Worm (Caenorhabditis elegans): ENCODE results near the gene M151.7.

The M151.7 gene

DNA sequence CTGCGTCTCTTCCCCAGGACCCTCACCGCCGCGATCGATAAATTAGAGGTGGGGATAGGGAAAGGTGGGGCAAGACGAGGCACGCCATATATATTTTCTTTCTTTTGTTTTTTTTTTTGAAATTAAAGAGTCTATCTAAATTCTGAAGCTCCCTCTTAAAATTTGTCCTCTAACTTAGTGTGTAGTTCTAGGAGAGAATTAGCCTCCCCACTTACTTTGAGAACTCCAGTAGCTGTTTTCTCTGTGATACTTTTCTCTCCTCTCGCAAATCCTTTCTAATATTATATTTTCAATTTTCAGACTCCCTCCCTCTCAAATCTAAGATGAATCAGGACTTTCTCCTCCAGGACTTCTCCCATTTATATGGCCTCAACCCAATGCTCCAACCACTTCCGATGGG lies at the start of gene M151.7:
Gene M151.7 (plus strand): TSS at position 301 of the 400 bp plus-strand sequence.
- no peak for TF ChIP-seq nhr-12 (tag; optimal IDR thresholded peaks at IDR 0.05)
- TF ChIP-seq nhr-23 (tag; optimal IDR thresholded peaks at IDR 0.05) = no peak
- TF ChIP-seq elt-3 (tag; optimal IDR thresholded peaks at IDR 0.05) = no peak
- TF ChIP-seq sma-3 (GFP tag; optimal IDR thresholded peaks at IDR 0.05) = no peak
- TF ChIP-seq snpc-4 (tag; optimal IDR thresholded peaks at IDR 0.05) = no peak
- TF ChIP-seq mdl-1 (tag; optimal IDR thresholded peaks at IDR 0.05) = no peak
- no peak for TF ChIP-seq lin-11 (tag; optimal IDR thresholded peaks at IDR 0.05)
- TF ChIP-seq C34F6.9 (tag; optimal IDR thresholded peaks at IDR 0.05) = no peak
- TF ChIP-seq nhr-10 (tag; optimal IDR thresholded peaks at IDR 0.05) = no peak
- no peak for TF ChIP-seq ceh-16 (tag; optimal IDR thresholded peaks at IDR 0.05)
- no peak for TF ChIP-seq lin-39 (tag; optimal IDR thresholded peaks at IDR 0.05)
- no peak for TF ChIP-seq lin-13 (GFP tag; optimal IDR thresholded peaks at IDR 0.05)
- no peak for TF ChIP-seq gmeb-1 (tag; optimal IDR thresholded peaks at IDR 0.05)
- TF ChIP-seq Y55F3AM.14 (GFP tag; optimal IDR thresholded peaks at IDR 0.05) = no peak

DNA sequence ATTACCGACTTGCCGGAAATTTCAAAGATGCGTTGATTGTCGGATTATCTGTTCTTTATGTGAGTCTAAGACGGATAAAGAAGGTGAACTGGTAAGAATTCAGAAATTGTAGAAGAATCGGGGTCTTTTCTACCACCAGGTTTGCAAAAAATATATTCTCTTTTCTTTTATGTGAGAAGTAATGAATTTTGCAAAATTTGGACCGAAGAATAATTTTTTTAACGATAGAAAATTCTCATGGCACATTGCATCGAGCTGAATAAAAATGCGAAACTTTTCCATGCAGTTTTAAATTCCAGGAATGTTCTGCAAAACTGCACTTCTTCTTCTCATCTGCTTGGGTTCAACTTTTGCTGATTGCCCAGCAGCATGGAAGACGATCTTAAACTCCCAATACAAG lies 48.9 kb upstream of the M151.7 start, which contains the start of gene clec-130:
Gene clec-130 (plus strand): TSS at position 301 of the 400 bp plus-strand sequence.
- no peak for TF ChIP-seq R02D3.7 (tag; optimal IDR thresholded peaks at IDR 0.05)
- TF ChIP-seq unc-55 (GFP tag; optimal IDR thresholded peaks at IDR 0.05) = no peak
- no peak for TF ChIP-seq mab-5 (tag; optimal IDR thresholded peaks at IDR 0.05)
- no peak for TF ChIP-seq F13H6.1 (tag; optimal IDR thresholded peaks at IDR 0.05)
- TF ChIP-seq blmp-1 (tag; optimal IDR thresholded peaks at IDR 0.05; ENCODE audit: insufficient read depth) = no peak
- TF ChIP-seq skn-1 (tag; optimal IDR thresholded peaks at IDR 0.05) = no peak
- no peak for TF ChIP-seq crh-2 (tag; optimal IDR thresholded peaks at IDR 0.05)
- no peak for TF ChIP-seq nhr-11 (tag; optimal IDR thresholded peaks at IDR 0.05)
- TF ChIP-seq peb-1 (tag; optimal IDR thresholded peaks at IDR 0.05) = no peak
- no peak for TF ChIP-seq unc-39 (tag; optimal IDR thresholded peaks at IDR 0.05)
- no peak for TF ChIP-seq nhr-237 (tag; optimal IDR thresholded peaks at IDR 0.05)
- no peak for TF ChIP-seq Y55F3AM.14 (GFP tag; optimal IDR thresholded peaks at IDR 0.05)
- no peak for TF ChIP-seq nhr-77 (tag; optimal IDR thresholded peaks at IDR 0.05)
- TF ChIP-seq mdl-1 (tag; optimal IDR thresholded peaks at IDR 0.05) = no peak
- no peak for TF ChIP-seq ztf-4 (tag; optimal IDR thresholded peaks at IDR 0.05)
- TF ChIP-seq sma-3 (GFP tag; optimal IDR thresholded peaks at IDR 0.05) = no peak
- no peak for TF ChIP-seq ztf-1 (GFP tag; conservative IDR thresholded peaks at IDR 0.05)
- TF ChIP-seq nhr-23 (tag; optimal IDR thresholded peaks at IDR 0.05) = no peak
- TF ChIP-seq lsy-2 (tag; optimal IDR thresholded peaks at IDR 0.05) = no peak
- no peak for TF ChIP-seq snpc-4 (tag; optimal IDR thresholded peaks at IDR 0.05)

- no peak for TF ChIP-seq ZK546.5 (tag; optimal IDR thresholded peaks at IDR 0.05)
- no peak for TF ChIP-seq mbf-1 (tag; optimal IDR thresholded peaks at IDR 0.05)
- TF ChIP-seq C34F6.9 (tag; optimal IDR thresholded peaks at IDR 0.05) = no peak
- TF ChIP-seq lin-39 (tag; optimal IDR thresholded peaks at IDR 0.05) = no peak
- TF ChIP-seq elt-3 (tag; optimal IDR thresholded peaks at IDR 0.05) = no peak
- TF ChIP-seq ztf-11 (tag; optimal IDR thresholded peaks at IDR 0.05) = no peak
- TF ChIP-seq lin-13 (GFP tag; optimal IDR thresholded peaks at IDR 0.05) = no peak
- no peak for TF ChIP-seq sma-9 (GFP tag; optimal IDR thresholded peaks at IDR 0.05)
- no peak for TF ChIP-seq sma-9 (tag; optimal IDR thresholded peaks at IDR 0.05)
- TF ChIP-seq ama-1 (optimal IDR thresholded peaks at IDR 0.05) = no peak
Measured at ce11 chrII:3576742-3577141, 45.4 kb upstream of the M151.7 start, which contains the start of gene clec-132. TSS of gene clec-132 (plus strand) at chrII:3577042.

- TF ChIP-seq gmeb-1 (tag; optimal IDR thresholded peaks at IDR 0.05) = no peak
- no peak for TF ChIP-seq ztf-11 (tag; optimal IDR thresholded peaks at IDR 0.05)
- TF ChIP-seq unc-55 (GFP tag; optimal IDR thresholded peaks at IDR 0.05) = no peak
- no peak for TF ChIP-seq lin-39 (tag; optimal IDR thresholded peaks at IDR 0.05)
- TF ChIP-seq ceh-82 (tag; optimal IDR thresholded peaks at IDR 0.05) = no peak
- no peak for TF ChIP-seq nhr-12 (tag; optimal IDR thresholded peaks at IDR 0.05)
- no peak for TF ChIP-seq fos-1 (tag; optimal IDR thresholded peaks at IDR 0.05)
- TF ChIP-seq lin-11 (tag; optimal IDR thresholded peaks at IDR 0.05) = no peak
- TF ChIP-seq aly-2 (tag; optimal IDR thresholded peaks at IDR 0.05) = no peak
- TF ChIP-seq ceh-16 (tag; optimal IDR thresholded peaks at IDR 0.05) = no peak
- TF ChIP-seq nhr-11 (tag; optimal IDR thresholded peaks at IDR 0.05) = no peak
- no peak for TF ChIP-seq lsy-2 (tag; optimal IDR thresholded peaks at IDR 0.05)
- no peak for TF ChIP-seq nhr-10 (tag; optimal IDR thresholded peaks at IDR 0.05)
Measured at ce11 chrII:3578121-3578520, 44.0 kb upstream of the M151.7 start, which contains the start of gene clec-133. TSS of gene clec-133 (plus strand) at chrII:3578421.

All from whole organism, L2 larva.